Fruit fly (Drosophila melanogaster): ENCODE results near the gene Saf6.

The Saf6 gene

dm6 chr2L:846167-846868 is 30.6 kb upstream of the Saf6 start (continued):
- TF ChIP-seq CrebB (tag; optimal IDR thresholded peaks at IDR 0.05): no peak
- peak; percentile 48 for TF ChIP-seq CG1647 (GFP tag; optimal IDR thresholded peaks at IDR 0.05)
- no peak for TF ChIP-seq BEAF-32 (GFP tag; optimal IDR thresholded peaks at IDR 0.05)
- peak; percentile 21 for TF ChIP-seq CG13775 (GFP tag; optimal IDR thresholded peaks at IDR 0.05)
- TF ChIP-seq CG7839 (tag; optimal IDR thresholded peaks at IDR 0.05): peak; percentile 71
- peak; percentile 37 for TF ChIP-seq zf30C (GFP tag; optimal IDR thresholded peaks at IDR 0.05)
- TF ChIP-seq Med (GFP tag): peak; percentile 93
- peak; percentile 87 for TF ChIP-seq CG1603 (tag; optimal IDR thresholded peaks at IDR 0.05)
- TF ChIP-seq hb (GFP tag; IDR thresholded peaks at IDR 0.05; ENCODE audit: partially characterized antibody): no peak
- TF ChIP-seq pb (GFP tag; optimal IDR thresholded peaks at IDR 0.05): peak; percentile 66
- peak; percentile 27 for TF ChIP-seq CG4854 (GFP tag; optimal IDR thresholded peaks at IDR 0.05)
- TF ChIP-seq CG8765 (GFP tag; IDR thresholded peaks at IDR 0.05): no peak
- TF ChIP-seq ftz-f1 (GFP tag; optimal IDR thresholded peaks at IDR 0.05): no peak
- no peak for TF ChIP-seq CG8478 (optimal IDR thresholded peaks at IDR 0.05)
- TF ChIP-seq pho (GFP tag; optimal IDR thresholded peaks at IDR 0.05): peak; percentile 14
- no peak for TF ChIP-seq luna (GFP tag; optimal IDR thresholded peaks at IDR 0.05)
- TF ChIP-seq CG10274 (GFP tag; optimal IDR thresholded peaks at IDR 0.05): no peak
- TF ChIP-seq CG3995 (GFP tag; optimal IDR thresholded peaks at IDR 0.05): no peak
- TF ChIP-seq CG6272 (GFP tag; IDR thresholded peaks at IDR 0.05): peak; percentile 40; the same call in 1 of the 2 replicates
- TF ChIP-seq CG16813 (GFP tag; IDR thresholded peaks at IDR 0.05; ENCODE audit: partially characterized antibody): no peak
- peak; percentile 47 for TF ChIP-seq D19A (tag; optimal IDR thresholded peaks at IDR 0.05)
- no peak for TF ChIP-seq CG42726 (GFP tag; IDR thresholded peaks at IDR 0.05; ENCODE audit: partially characterized antibody)
- TF ChIP-seq CG5245 (GFP tag; optimal IDR thresholded peaks at IDR 0.05): peak; percentile 2
- TF ChIP-seq CG8944 (GFP tag; optimal IDR thresholded peaks at IDR 0.05): no peak
- TF ChIP-seq CG12155 (GFP tag; optimal IDR thresholded peaks at IDR 0.05): peak; percentile 3
- TF ChIP-seq CG2875 (GFP tag; optimal IDR thresholded peaks at IDR 0.05): peak; percentile 56
- peak; percentile 46 for TF ChIP-seq Fer3 (tag; optimal IDR thresholded peaks at IDR 0.05)
- TF ChIP-seq tup (GFP tag; optimal IDR thresholded peaks at IDR 0.05): no peak
- no peak for TF ChIP-seq sim (GFP tag; IDR thresholded peaks at IDR 0.05)
- peak; percentile 37 for TF ChIP-seq CG10462 (GFP tag; optimal IDR thresholded peaks at IDR 0.05)
- peak; percentile 58 for TF ChIP-seq CG10209 (GFP tag; optimal IDR thresholded peaks at IDR 0.05)
- no peak for TF ChIP-seq z (GFP tag; IDR thresholded peaks at IDR 0.05)
- no peak for TF ChIP-seq CG31224 (GFP tag; IDR thresholded peaks at IDR 0.05)
- peak; percentile 23 for TF ChIP-seq CG1529 (GFP tag; optimal IDR thresholded peaks at IDR 0.05)
- no peak for TF ChIP-seq lov (optimal IDR thresholded peaks at IDR 0.05)
- no peak for TF ChIP-seq lov (GFP tag; IDR thresholded peaks at IDR 0.05)
- TF ChIP-seq pzg (GFP tag; optimal IDR thresholded peaks at IDR 0.05): no peak
- TF ChIP-seq CG3281 (GFP tag; optimal IDR thresholded peaks at IDR 0.05): peak; percentile 55
- TF ChIP-seq HmgD (GFP tag; optimal IDR thresholded peaks at IDR 0.05): no peak
- peak; percentile 61 for TF ChIP-seq CG15269 (tag; optimal IDR thresholded peaks at IDR 0.05)
- TF ChIP-seq CG17359 (tag; optimal IDR thresholded peaks at IDR 0.05): peak; percentile 75
- TF ChIP-seq Jarid2 (GFP tag; optimal IDR thresholded peaks at IDR 0.05): peak; percentile 12
- peak; percentile 67 for TF ChIP-seq sisA (GFP tag; IDR thresholded peaks at IDR 0.05)
- no peak for TF ChIP-seq Six4 (GFP tag; optimal IDR thresholded peaks at IDR 0.05)
- TF ChIP-seq fd3F (GFP tag; optimal IDR thresholded peaks at IDR 0.05): no peak
- peak; percentile 21 for TF ChIP-seq Nf-YB (GFP tag; optimal IDR thresholded peaks at IDR 0.05)
- no peak for TF ChIP-seq CG4730 (GFP tag; IDR thresholded peaks at IDR 0.05)
- TF ChIP-seq sna (GFP tag; IDR thresholded peaks at IDR 0.05; ENCODE audit: partially characterized antibody): no peak
- TF ChIP-seq CG30431 (GFP tag; optimal IDR thresholded peaks at IDR 0.05): peak; percentile 47
- peak; percentile 18 for TF ChIP-seq CG12299 (tag; optimal IDR thresholded peaks at IDR 0.05)
